Worm (Caenorhabditis elegans) whole organism, midembryonic: ENCODE data around the gene K11H3.8.

ENCODE experiments used
- T22C8.4 ChIP-seq: fragments of 200-800 bp; sonication (Bioruptor generic); IDR thresholded peaks from 2 replicates; pipeline ENCODE4 v1.3.6; 2022; ENCODE audit warnings: missing genetic modification characterization, missing compliant biosample characterization
- cog-1 ChIP-seq: sonication (generic microtip); optimal IDR thresholded peaks from 2 replicates; lab custom pipeline; 2016; ENCODE audit warnings: missing genetic modification characterization, missing compliant biosample characterization
- flt-1 ChIP-seq: fragments of 200-800 bp; sonication (Bioruptor generic); IDR thresholded peaks from 2 replicates; pipeline ENCODE4 v1.3.6; 2022; ENCODE audit warnings: missing genetic modification characterization, missing compliant biosample characterization
- klf-2 ChIP-seq: fragments of 200-800 bp; sonication (Bioruptor generic); conservative IDR thresholded peaks from 2 replicates; pipeline ENCODE4 v1.3.6; 2022; ENCODE audit warnings: missing genetic modification reagents, missing genetic modification characterization, missing compliant biosample characterization
- med-1 ChIP-seq: sonication (generic microtip); optimal IDR thresholded peaks from 2 replicates; lab custom pipeline; 2017; ENCODE audit warnings: missing genetic modification characterization, mild to moderate bottlenecking, missing compliant biosample characterization, antibody characterized with exemption, missing genetic modification reagents; ENCODE audit not compliant: insufficient read depth
- ref-1 ChIP-seq: fragments of 200-800 bp; sonication (Bioruptor generic); conservative IDR thresholded peaks from 2 replicates; pipeline ENCODE4 v1.3.6; 2022; ENCODE audit warnings: missing genetic modification reagents, missing genetic modification characterization, missing compliant biosample characterization
- tab-1 ChIP-seq: fragments of 200-800 bp; sonication (Bioruptor generic); IDR thresholded peaks from 2 replicates; pipeline ENCODE4 v1.3.6; 2022; ENCODE audit warnings: missing genetic modification characterization, missing compliant biosample characterization
- ztf-23 ChIP-seq: fragments of 200-800 bp; sonication (Bioruptor generic); IDR thresholded peaks from 2 replicates; pipeline ENCODE4 v1.3.6; 2022; ENCODE audit warnings: missing genetic modification reagents, missing genetic modification characterization, missing compliant biosample characterization
- ztf-29 ChIP-seq: fragments of 200-800 bp; sonication (Bioruptor generic); IDR thresholded peaks from 2 replicates; pipeline ENCODE4 v1.3.6; 2022; ENCODE audit warnings: missing genetic modification reagents, missing genetic modification characterization, missing compliant biosample characterization

DNA sequence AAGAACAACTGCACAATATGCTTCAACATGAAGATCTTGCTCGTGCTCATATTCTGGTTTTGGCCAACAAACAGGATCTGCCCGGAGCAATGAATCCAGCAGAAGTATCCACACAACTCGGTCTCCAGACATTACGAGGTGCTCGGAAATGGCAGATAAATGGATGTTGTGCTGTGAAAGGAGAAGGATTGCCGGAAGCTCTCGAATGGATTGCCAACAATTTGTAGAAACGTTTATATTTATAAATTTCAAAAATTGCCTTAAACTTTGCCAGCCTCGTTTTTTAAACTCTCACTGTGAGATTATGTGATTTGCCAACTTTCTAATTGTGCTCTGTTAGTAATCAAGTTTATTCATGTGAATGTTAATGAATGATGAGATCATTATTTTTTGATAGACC is 11.2 kb upstream of the K11H3.8 start:
- TF ChIP-seq ztf-23 (GFP tag; lab: Robert Waterston, UW) (no peak), cog-1 (no peak), klf-2 (GFP tag; lab: Robert Waterston, UW) (no peak), ztf-29 (GFP tag; lab: Robert Waterston, UW) (no peak), T22C8.4 (GFP tag; lab: Robert Waterston, UW) (no peak), tab-1 (GFP tag; lab: Robert Waterston, UW) (no peak), flt-1 (GFP tag; lab: Robert Waterston, UW) (no peak), ref-1 (GFP tag; lab: Robert Waterston, UW) (no peak), med-1 (no peak)
